Worm (Caenorhabditis elegans): Measurements from ENCODE around the gene C16H3.3.

ce11 chrX:17634245-17634644, 24.4 kb upstream of the C16H3.3 start:
- no peak for TF ChIP-seq ztf-11 (tag; optimal IDR thresholded peaks at IDR 0.05)
- TF ChIP-seq ceh-83 (GFP tag; optimal IDR thresholded peaks at IDR 0.05), result no peak
- TF ChIP-seq sptf-1 (tag; optimal IDR thresholded peaks at IDR 0.05), result no peak
- no peak for TF ChIP-seq elt-1 (tag; optimal IDR thresholded peaks at IDR 0.05; ENCODE audit: borderline replicate concordance, insufficient read depth)
- TF ChIP-seq drap-1 (GFP tag; optimal IDR thresholded peaks at IDR 0.05), result no peak
- TF ChIP-seq ceh-43 (GFP tag; optimal IDR thresholded peaks at IDR 0.05), result no peak
- no peak for TF ChIP-seq snpc-4 (tag; optimal IDR thresholded peaks at IDR 0.05)
- TF ChIP-seq nhr-12 (tag; optimal IDR thresholded peaks at IDR 0.05), result no peak

Measured in whole organism, mixed stage, embryonic.